Worm (Caenorhabditis elegans): Measurements from ENCODE around the gene srd-33.

Gene srd-33

ce11 chrV:4908591-4908990, 36.5 kb downstream of the srd-33 start, which contains the start of gene ugt-13:
Gene ugt-13 (plus strand): TSS chrV:4908884.
- TF ChIP-seq nhr-6 (tag; optimal IDR thresholded peaks at IDR 0.05) (no peak), nhr-23 (tag; optimal IDR thresholded peaks at IDR 0.05) (no peak), nhr-21 (tag; optimal IDR thresholded peaks at IDR 0.05) (peak; percentile 56), egl-27 (tag; optimal IDR thresholded peaks at IDR 0.05) (no peak), sma-3 (GFP tag; optimal IDR thresholded peaks at IDR 0.05) (peak; percentile 82), crh-2 (tag; optimal IDR thresholded peaks at IDR 0.05) (no peak), unc-39 (tag; optimal IDR thresholded peaks at IDR 0.05) (no peak), nhr-12 (tag; optimal IDR thresholded peaks at IDR 0.05) (no peak), mdl-1 (tag; optimal IDR thresholded peaks at IDR 0.05) (no peak), nhr-129 (tag; optimal IDR thresholded peaks at IDR 0.05) (peak; percentile 97), nhr-11 (tag; optimal IDR thresholded peaks at IDR 0.05) (no peak), ama-1 (optimal IDR thresholded peaks at IDR 0.05) (no peak), skn-1 (tag; optimal IDR thresholded peaks at IDR 0.05) (no peak), nhr-10 (tag; optimal IDR thresholded peaks at IDR 0.05) (no peak), nhr-77 (tag; optimal IDR thresholded peaks at IDR 0.05) (no peak), R02D3.7 (tag; optimal IDR thresholded peaks at IDR 0.05) (no peak), lsy-2 (tag; optimal IDR thresholded peaks at IDR 0.05) (no peak), mab-5 (tag; optimal IDR thresholded peaks at IDR 0.05) (no peak), nhr-25 (tag; optimal IDR thresholded peaks at IDR 0.05) (peak; percentile 91), ztf-1 (GFP tag; conservative IDR thresholded peaks at IDR 0.05) (no peak), gmeb-1 (tag; optimal IDR thresholded peaks at IDR 0.05) (no peak), zag-1 (tag; optimal IDR thresholded peaks at IDR 0.05) (no peak), nhr-237 (tag; optimal IDR thresholded peaks at IDR 0.05) (no peak), alr-1 (tag; optimal IDR thresholded peaks at IDR 0.05) (no peak), lin-11 (tag; optimal IDR thresholded peaks at IDR 0.05) (no peak), sma-9 (GFP tag; optimal IDR thresholded peaks at IDR 0.05) (peak; percentile 81), sma-9 (tag; optimal IDR thresholded peaks at IDR 0.05) (no peak), unc-62 (GFP tag; optimal IDR thresholded peaks at IDR 0.05) (no peak), ceh-16 (tag; optimal IDR thresholded peaks at IDR 0.05) (no peak), ztf-11 (tag; optimal IDR thresholded peaks at IDR 0.05) (no peak), F13H6.1 (tag; optimal IDR thresholded peaks at IDR 0.05) (no peak), aly-2 (tag; optimal IDR thresholded peaks at IDR 0.05) (no peak), fos-1 (tag; optimal IDR thresholded peaks at IDR 0.05) (peak; percentile 1), lin-13 (GFP tag; optimal IDR thresholded peaks at IDR 0.05) (no peak), ZK546.5 (tag; optimal IDR thresholded peaks at IDR 0.05) (no peak), C34F6.9 (tag; optimal IDR thresholded peaks at IDR 0.05) (no peak), sem-4 (tag; optimal IDR thresholded peaks at IDR 0.05) (no peak), unc-55 (GFP tag; optimal IDR thresholded peaks at IDR 0.05) (no peak), lin-39 (tag; optimal IDR thresholded peaks at IDR 0.05) (no peak), elt-3 (tag; optimal IDR thresholded peaks at IDR 0.05) (no peak), Y55F3AM.14 (GFP tag; optimal IDR thresholded peaks at IDR 0.05) (no peak), elt-1 (tag; optimal IDR thresholded peaks at IDR 0.05) (no peak), peb-1 (tag; optimal IDR thresholded peaks at IDR 0.05) (no peak), snpc-4 (tag; optimal IDR thresholded peaks at IDR 0.05) (no peak), mbf-1 (tag; optimal IDR thresholded peaks at IDR 0.05) (no peak), blmp-1 (tag; optimal IDR thresholded peaks at IDR 0.05; ENCODE audit: insufficient read depth) (no peak)

- TF ChIP-seq R02D3.7 (tag; optimal IDR thresholded peaks at IDR 0.05) (no peak), unc-39 (tag; optimal IDR thresholded peaks at IDR 0.05) (no peak), nhr-11 (tag; optimal IDR thresholded peaks at IDR 0.05) (no peak), lin-39 (tag; optimal IDR thresholded peaks at IDR 0.05) (no peak), Y55F3AM.14 (GFP tag; optimal IDR thresholded peaks at IDR 0.05) (peak; percentile 5), nhr-25 (tag; optimal IDR thresholded peaks at IDR 0.05) (peak; percentile 54), ztf-11 (tag; optimal IDR thresholded peaks at IDR 0.05) (no peak), peb-1 (tag; optimal IDR thresholded peaks at IDR 0.05) (no peak), nhr-21 (tag; optimal IDR thresholded peaks at IDR 0.05) (peak; percentile 48), nhr-129 (tag; optimal IDR thresholded peaks at IDR 0.05) (no peak), sma-9 (GFP tag; optimal IDR thresholded peaks at IDR 0.05) (no peak), sma-9 (tag; optimal IDR thresholded peaks at IDR 0.05) (no peak)
Measured at ce11 chrV:4912313-4912712, 40.2 kb downstream of the srd-33 start, which contains the start of gene H23N18.5. Gene H23N18.5 (minus strand): TSS chrV:4912381.

Data from whole organism, L2 larva.